Worm (Caenorhabditis elegans) whole organism, L4 larva: ENCODE data around the gene C53A5.16.

ENCODE experiments used
- ama-1 ChIP-seq: fragments of 150-350 bp; optimal IDR thresholded peaks from 2 replicates; lab custom pipeline; 2014; ENCODE audit warnings: inconsistent platforms, mixed read lengths
- zag-1 ChIP-seq: fragments of 150-350 bp; optimal IDR thresholded peaks from 2 replicates; lab custom pipeline; 2014; ENCODE audit warnings: missing biosample characterization, missing genetic modification characterization

DNA sequence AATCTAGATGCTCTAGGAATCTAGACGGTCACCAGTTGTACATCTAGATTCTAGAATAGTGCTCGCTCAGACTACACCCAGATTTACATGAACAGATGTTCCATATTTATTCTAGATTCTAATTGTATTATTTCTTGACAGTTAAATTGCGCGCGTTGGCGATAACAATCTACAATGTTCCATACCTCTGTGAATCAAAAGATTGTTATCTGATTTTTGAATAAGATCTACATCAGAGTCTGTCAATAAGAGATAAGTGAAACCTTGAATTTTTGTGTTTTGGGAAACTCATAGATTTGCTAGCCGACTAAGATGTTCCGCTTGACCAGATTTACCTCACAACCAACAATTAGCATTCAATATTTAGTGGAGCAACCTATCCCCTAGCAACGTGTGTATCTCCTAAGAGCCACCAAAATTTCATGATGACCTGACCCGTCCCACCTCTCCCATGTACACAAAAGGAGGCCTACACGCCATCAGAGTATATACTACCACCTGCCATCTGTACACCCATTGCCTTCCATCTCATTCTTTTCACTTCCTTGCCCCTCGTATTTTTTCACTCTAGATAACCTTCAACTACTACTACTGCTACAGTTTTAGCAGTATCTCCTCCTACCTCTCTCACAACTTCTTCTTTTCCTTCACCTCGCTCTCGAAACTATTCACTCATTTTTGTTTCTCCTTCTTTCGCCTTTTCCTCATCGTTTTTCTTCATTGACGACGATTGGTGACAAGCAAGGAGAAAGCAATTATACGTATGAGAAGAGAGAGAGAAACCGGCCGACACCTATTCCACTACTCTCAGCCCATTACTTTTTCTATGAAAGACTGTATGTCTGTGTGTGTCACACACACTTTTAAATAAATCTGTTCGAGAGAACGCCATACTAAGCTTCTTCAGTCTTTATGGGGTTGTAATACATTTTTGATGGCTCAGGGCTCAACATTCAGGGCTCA is 15.4 kb downstream of the C53A5.16 start:
- TF ChIP-seq ama-1 (lab: Kevin White, UChicago) (no peak), zag-1 (tag; lab: Kevin White, UChicago) (no peak)
